Worm (Caenorhabditis elegans) whole organism, late embryonic: ENCODE results near the gene unc-132.

ENCODE experiments used
- C08G9.2 ChIP-seq: sonication (generic microtip); optimal IDR thresholded peaks from 2 replicates; lab custom pipeline; 2016; ENCODE audit warnings: mild to moderate bottlenecking, missing genetic modification characterization, moderate library complexity, missing compliant biosample characterization
- C38D4.7 ChIP-seq: fragments of 200-800 bp; sonication (Bioruptor generic); optimal IDR thresholded peaks from 2 replicates; lab custom pipeline; 2018; ENCODE audit warnings: mild to moderate bottlenecking, missing genetic modification characterization, moderate library complexity, missing compliant biosample characterization
- K09A11.1 ChIP-seq: sonication (generic microtip); optimal IDR thresholded peaks from 2 replicates; lab custom pipeline; 2017; ENCODE audit warnings: antibody characterized with exemption, mild to moderate bottlenecking, missing genetic modification characterization, missing compliant biosample characterization; ENCODE audit not compliant: insufficient read depth
- ama-1 ChIP-seq: fragments of 150-350 bp; optimal IDR thresholded peaks from 2 replicates; lab custom pipeline; 2014
- che-1 ChIP-seq: sonication (generic microtip); optimal IDR thresholded peaks from 2 replicates; lab custom pipeline; 2016; ENCODE audit warnings: mild to moderate bottlenecking, missing genetic modification characterization, missing compliant biosample characterization
- ets-4 ChIP-seq: sonication (generic microtip); optimal IDR thresholded peaks from 2 replicates; lab custom pipeline; 2016; ENCODE audit warnings: missing genetic modification characterization, missing compliant biosample characterization
- fkh-6 ChIP-seq: sonication (generic microtip); optimal IDR thresholded peaks from 2 replicates; lab custom pipeline; 2016; ENCODE audit warnings: missing genetic modification characterization, missing compliant biosample characterization
- lim-6 ChIP-seq: sonication (generic microtip); optimal IDR thresholded peaks from 2 replicates; lab custom pipeline; 2016; ENCODE audit warnings: missing genetic modification characterization, missing compliant biosample characterization
- pag-3 ChIP-seq: sonication (generic microtip); optimal IDR thresholded peaks from 2 replicates; lab custom pipeline; 2016; ENCODE audit warnings: missing compliant biosample characterization, missing genetic modification characterization, borderline replicate concordance
- pha-2 ChIP-seq: sonication (generic microtip); optimal IDR thresholded peaks from 2 replicates; lab custom pipeline; 2017; ENCODE audit warnings: mild to moderate bottlenecking, missing genetic modification characterization, missing compliant biosample characterization
- pha-4 ChIP-seq: fragments of 150-350 bp; optimal IDR thresholded peaks from 2 replicates; lab custom pipeline; 2018; ENCODE audit warnings: missing biosample characterization, missing genetic modification reagents, missing genetic modification characterization

ce11 chrV:3712955-3713354 is 26.0 kb downstream of the unc-132 start:
- TF ChIP-seq ets-4 (tag; lab: Kevin White, UChicago) (no peak), K09A11.1 (no peak), fkh-6 (tag; lab: Kevin White, UChicago) (no peak), C08G9.2 (tag; lab: Kevin White, UChicago) (no peak), ama-1 (lab: Kevin White, UChicago) (no peak), pag-3 (tag; lab: Kevin White, UChicago) (no peak), pha-4 (no peak), C38D4.7 (GFP tag; lab: Kevin White, UChicago) (no peak), pha-2 (tag; lab: Kevin White, UChicago) (no peak), lim-6 (no peak), che-1 (tag; lab: Kevin White, UChicago) (no peak)
